Fruit fly (Drosophila melanogaster) S2 (cell line): ENCODE data around the gene GstO2.

ENCODE experiments used
- CG8478 ChIP-seq: fragments of >200 bp; optimal IDR thresholded peaks from 2 replicates; lab custom pipeline; 2018
- CTCF ChIP-seq, 2 experiments: fragments of >200 bp; optimal IDR thresholded peaks; 2 replicates each; lab custom pipeline; 2018

DNA sequence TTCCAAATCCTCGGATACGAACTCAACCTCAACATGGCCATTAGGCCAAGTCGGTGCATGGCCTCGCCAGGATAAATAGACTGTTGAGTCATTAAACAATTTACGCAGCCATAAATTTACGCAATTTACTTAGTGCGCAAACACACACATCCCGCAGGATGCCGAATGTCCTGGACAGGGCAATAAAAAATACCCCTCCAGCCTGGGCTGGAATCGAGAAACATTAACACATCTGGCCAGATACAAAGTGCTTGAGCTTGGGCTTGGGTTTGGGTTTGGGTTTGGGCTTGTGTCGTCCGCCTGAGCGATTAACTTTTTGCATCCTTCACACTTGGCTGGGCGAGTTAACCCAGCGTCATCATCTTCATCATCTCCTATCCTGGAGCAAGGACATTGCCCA lies 18.4 kb upstream of the GstO2 start:
- TF ChIP-seq CG8478 (no peak), CTCF (optimal IDR thresholded peaks at IDR 0.05; lab: Kevin White, UChicago) (no peak)
